Worm (Caenorhabditis elegans) whole organism, L1 larva: ENCODE data around the gene age-1.
"Not testable (repeated sequence)": the region's sequence is repeated elsewhere in the genome, so short reads cannot be mapped to it uniquely, and the experiment has no call there.

Experiments
- C16A3.4 ChIP-seq: fragments of 150-350 bp; optimal IDR thresholded peaks from 2 replicates; lab custom pipeline; 2014; ENCODE audit warnings: missing biosample characterization, missing genetic modification characterization
- alr-1 ChIP-seq: fragments of 200-800 bp; sonication (Bioruptor generic); optimal IDR thresholded peaks from 2 replicates; lab custom pipeline; 2018; ENCODE audit warnings: borderline replicate concordance, mild to moderate bottlenecking, missing genetic modification characterization, missing compliant biosample characterization
- aly-2 ChIP-seq: fragments of 150-350 bp; optimal IDR thresholded peaks from 2 replicates; lab custom pipeline; 2014; ENCODE audit warnings: missing biosample characterization, missing genetic modification characterization
- ama-1 ChIP-seq: fragments of 150-350 bp; optimal IDR thresholded peaks from 2 replicates; lab custom pipeline; 2014
- blmp-1 ChIP-seq: fragments of 150-350 bp; optimal IDR thresholded peaks from 2 replicates; lab custom pipeline; 2014; ENCODE audit warnings: missing biosample characterization, missing genetic modification characterization
- ceh-82 ChIP-seq, 3 experiments: fragments of 150-350 bp in 1 of 3; sonication (generic microtip) in 2 of 3; optimal IDR thresholded peaks; 2 replicates each; lab custom pipeline; 2014 to 2017; ENCODE audit warnings: missing biosample characterization in 3 of 3, missing genetic modification characterization in 3 of 3
- ceh-88 ChIP-seq: fragments of 200-800 bp; sonication (Bioruptor generic); IDR thresholded peaks from 2 replicates; pipeline ENCODE4 v1.3.6; 2022; ENCODE audit warnings: missing genetic modification characterization, missing compliant biosample characterization
- dsc-1 ChIP-seq: sonication (generic microtip); optimal IDR thresholded peaks from 2 replicates; lab custom pipeline; 2016; ENCODE audit warnings: mild to moderate bottlenecking, missing genetic modification characterization, missing compliant biosample characterization
- efl-1 ChIP-seq, 4 experiments: fragments of 150-350 bp; optimal IDR thresholded peaks in 3 of 4; peaks in 1 of 4; 1 replicate in 1 of 4; 2 replicates in 3 of 4; lab custom pipeline; 2014; ENCODE audit warnings: missing biosample characterization in 2 of 4, missing genetic modification characterization in 2 of 4, missing genetic modification reagents in 2 of 4
- egl-13 ChIP-seq: sonication (generic microtip); optimal IDR thresholded peaks from 2 replicates; lab custom pipeline; 2016; ENCODE audit warnings: missing genotype, missing genetic modification reagents, missing genetic modification characterization, missing compliant biosample characterization
- elt-2 ChIP-seq: sonication (generic microtip); optimal IDR thresholded peaks from 2 replicates; lab custom pipeline; 2016; ENCODE audit warnings: missing genetic modification characterization, mild to moderate bottlenecking, inconsistent platforms, missing compliant biosample characterization, missing genetic modification reagents
- elt-3 ChIP-seq, 6 experiments: fragments of 150-350 bp in 1 of 6; sonication (generic microtip); optimal IDR thresholded peaks; 2 replicates each; lab custom pipeline; 2017 to 2018; ENCODE audit warnings: missing biosample characterization in 6 of 6, missing genetic modification characterization in 6 of 6, inconsistent platforms in 1 of 6
- ets-5 ChIP-seq: fragments of 200-800 bp; sonication (Bioruptor generic); IDR thresholded peaks from 2 replicates; pipeline ENCODE4 v1.3.6; 2022; ENCODE audit warnings: missing genetic modification characterization, missing compliant biosample characterization
- fkh-4 ChIP-seq: sonication (generic microtip); optimal IDR thresholded peaks from 2 replicates; lab custom pipeline; 2016; ENCODE audit warnings: missing compliant biosample characterization, missing genetic modification characterization, borderline replicate concordance
- hlh-4 ChIP-seq: sonication (generic microtip); optimal IDR thresholded peaks from 2 replicates; lab custom pipeline; 2016; ENCODE audit warnings: mild to moderate bottlenecking, missing genetic modification characterization, missing compliant biosample characterization
- isw-1 ChIP-seq: fragments of 200-800 bp; sonication (Bioruptor generic); IDR thresholded peaks from 2 replicates; pipeline ENCODE4 v1.3.6; 2022; ENCODE audit warnings: missing genetic modification characterization, missing compliant biosample characterization
- lin-14 ChIP-seq: fragments of 200-800 bp; sonication (Bioruptor generic); optimal IDR thresholded peaks from 2 replicates; lab custom pipeline; 2018; ENCODE audit warnings: mild to moderate bottlenecking, missing genetic modification characterization, moderate library complexity, missing compliant biosample characterization
- lin-39 ChIP-seq: fragments of 150-350 bp; optimal IDR thresholded peaks from 2 replicates; lab custom pipeline; 2014; ENCODE audit warnings: missing biosample characterization, missing genetic modification reagents, missing genetic modification characterization
- lsy-2 ChIP-seq, 2 experiments: fragments of 150-350 bp; optimal IDR thresholded peaks; 2 replicates each; lab custom pipeline; 2014; ENCODE audit warnings: missing biosample characterization in 2 of 2, missing genetic modification characterization in 2 of 2
- mep-1 ChIP-seq: fragments of 150-350 bp; optimal IDR thresholded peaks from 2 replicates; lab custom pipeline; 2014; ENCODE audit warnings: missing biosample characterization, missing genetic modification characterization
- nhr-12 ChIP-seq: sonication (generic microtip); optimal IDR thresholded peaks from 2 replicates; lab custom pipeline; 2017; ENCODE audit warnings: missing biosample characterization, missing genetic modification characterization
- nhr-19 ChIP-seq: fragments of 200-800 bp; sonication (Bioruptor generic); conservative IDR thresholded peaks from 2 replicates; pipeline ENCODE4 v1.3.6; 2022; ENCODE audit warnings: missing genetic modification characterization, missing compliant biosample characterization
- nhr-20 ChIP-seq: sonication (generic microtip); optimal IDR thresholded peaks from 2 replicates; lab custom pipeline; 2016; ENCODE audit warnings: mild to moderate bottlenecking, missing genetic modification characterization, missing compliant biosample characterization
- nhr-28 ChIP-seq: fragments of 150-350 bp; optimal IDR thresholded peaks from 2 replicates; lab custom pipeline; 2014; ENCODE audit warnings: missing biosample characterization, missing genetic modification characterization
- nhr-84 ChIP-seq: sonication (generic microtip); optimal IDR thresholded peaks from 2 replicates; lab custom pipeline; 2017; ENCODE audit warnings: missing biosample characterization, missing genetic modification characterization
- nhr-85 ChIP-seq: sonication (generic microtip); peaks from one replicate; lab custom pipeline; 2016; ENCODE audit warnings: missing genetic modification characterization, inconsistent platforms, missing compliant biosample characterization
- nhr-90 ChIP-seq: sonication (generic microtip); optimal IDR thresholded peaks from 2 replicates; lab custom pipeline; 2016; ENCODE audit warnings: mild to moderate bottlenecking, missing genetic modification characterization, missing compliant biosample characterization; ENCODE audit not compliant: poor library complexity
- pag-3 ChIP-seq: sonication (generic microtip); optimal IDR thresholded peaks from 2 replicates; lab custom pipeline; 2017; ENCODE audit warnings: missing genetic modification characterization, mild to moderate bottlenecking, missing compliant biosample characterization, antibody characterized with exemption, borderline replicate concordance; ENCODE audit not compliant: insufficient read depth
- pqm-1 ChIP-seq: sonication (generic microtip); optimal IDR thresholded peaks from 3 replicates; lab custom pipeline; 2017; ENCODE audit warnings: missing biosample characterization, missing genetic modification characterization
- rnt-1 ChIP-seq: sonication (generic microtip); optimal IDR thresholded peaks from 2 replicates; lab custom pipeline; 2016; ENCODE audit warnings: mild to moderate bottlenecking, missing genetic modification characterization, moderate library complexity, missing compliant biosample characterization
- skn-1 ChIP-seq: fragments of 150-350 bp; optimal IDR thresholded peaks from 2 replicates; lab custom pipeline; 2014; ENCODE audit warnings: missing biosample characterization, missing genetic modification characterization
- snpc-4 ChIP-seq: fragments of 150-350 bp; optimal IDR thresholded peaks from 2 replicates; lab custom pipeline; 2014; ENCODE audit warnings: missing biosample characterization, missing genetic modification characterization
- sox-4 ChIP-seq: sonication (generic microtip); optimal IDR thresholded peaks from 2 replicates; lab custom pipeline; 2016; ENCODE audit warnings: missing genetic modification characterization, missing compliant biosample characterization
- swsn-7 ChIP-seq: sonication (generic microtip); optimal IDR thresholded peaks from 2 replicates; lab custom pipeline; 2016; ENCODE audit warnings: missing genetic modification characterization, missing compliant biosample characterization
- tbx-2 ChIP-seq: sonication (generic microtip); optimal IDR thresholded peaks from 2 replicates; lab custom pipeline; 2016; ENCODE audit warnings: missing genetic modification characterization, missing compliant biosample characterization
- tlp-1 ChIP-seq: fragments of 150-350 bp; optimal IDR thresholded peaks from 2 replicates; lab custom pipeline; 2014; ENCODE audit warnings: missing biosample characterization, missing genetic modification characterization
- unc-130 ChIP-seq: fragments of 150-350 bp; optimal IDR thresholded peaks from 2 replicates; lab custom pipeline; 2017; ENCODE audit warnings: missing biosample characterization, missing genetic modification characterization, inconsistent platforms
- unc-30 ChIP-seq: sonication (generic microtip); optimal IDR thresholded peaks from 2 replicates; lab custom pipeline; 2017; ENCODE audit warnings: missing biosample characterization, missing genetic modification characterization
- unc-86 ChIP-seq: sonication (generic microtip); optimal IDR thresholded peaks from 2 replicates; lab custom pipeline; 2016; ENCODE audit warnings: missing genetic modification characterization, missing compliant biosample characterization
- unc-98 ChIP-seq: fragments of 200-800 bp; sonication (Bioruptor generic); IDR thresholded peaks from 2 replicates; pipeline ENCODE4 v1.3.6; 2022; ENCODE audit warnings: missing genetic modification characterization, missing compliant biosample characterization
- xbp-1 ChIP-seq: sonication (generic microtip); optimal IDR thresholded peaks from 2 replicates; lab custom pipeline; 2016; ENCODE audit warnings: missing genetic modification characterization, missing compliant biosample characterization
- zip-4 ChIP-seq: fragments of 200-800 bp; sonication (Bioruptor generic); optimal IDR thresholded peaks from 2 replicates; lab custom pipeline; 2018; ENCODE audit warnings: mild to moderate bottlenecking, missing genetic modification characterization, moderate library complexity, missing compliant biosample characterization
- ztf-11 ChIP-seq, 2 experiments: sonication (generic microtip); optimal IDR thresholded peaks; 2 replicates each; lab custom pipeline; 2016 to 2017; ENCODE audit warnings: missing genetic modification characterization in 2 of 2, missing biosample characterization in 1 of 2, missing compliant biosample characterization in 1 of 2
- ztf-4 ChIP-seq: fragments of 150-350 bp; optimal IDR thresholded peaks from 2 replicates; lab custom pipeline; 2014; ENCODE audit warnings: missing biosample characterization, missing genetic modification characterization

The age-1 gene

ce11 chrII:11564127-11564526 lies 37.3 kb upstream of the age-1 start, which contains the start of gene F54D5.15:
Gene F54D5.15 (minus strand): TSS chrII:11564227.
- TF ChIP-seq lin-14 (GFP tag; lab: Kevin White, UChicago) (no peak), unc-30 (no peak), snpc-4 (no peak), nhr-20 (tag; lab: Kevin White, UChicago) (no peak), pqm-1 (no peak), unc-98 (GFP tag; lab: Robert Waterston, UW) (no peak), nhr-85 (tag; lab: Kevin White, UChicago) (no peak), ets-5 (no peak), tlp-1 (no peak), sox-4 (tag; lab: Kevin White, UChicago) (no peak)
- TF ChIP-seq, all 84 proteins: peak for 0

- TF ChIP-seq ztf-4 (tag; lab: Kevin White, UChicago) (no peak), ceh-82 (tag; optimal IDR thresholded peaks at IDR 0.05; lab: Kevin White, UChicago) (no peak), efl-1 (optimal IDR thresholded peaks at IDR 0.05; lab: Kevin White, UChicago) (no peak), efl-1 (GFP tag; optimal IDR thresholded peaks at IDR 0.05 in 1 of 2; lab: Kevin White, UChicago) (no peak), nhr-12 (tag; lab: Kevin White, UChicago) (no peak)
These were observed 29.5 kb upstream of the age-1 start, which contains the start of gene F54D5.17 for ce11 chrII:11556338-11556737. Gene F54D5.17 (plus strand): TSS chrII:11556638.

DNA sequence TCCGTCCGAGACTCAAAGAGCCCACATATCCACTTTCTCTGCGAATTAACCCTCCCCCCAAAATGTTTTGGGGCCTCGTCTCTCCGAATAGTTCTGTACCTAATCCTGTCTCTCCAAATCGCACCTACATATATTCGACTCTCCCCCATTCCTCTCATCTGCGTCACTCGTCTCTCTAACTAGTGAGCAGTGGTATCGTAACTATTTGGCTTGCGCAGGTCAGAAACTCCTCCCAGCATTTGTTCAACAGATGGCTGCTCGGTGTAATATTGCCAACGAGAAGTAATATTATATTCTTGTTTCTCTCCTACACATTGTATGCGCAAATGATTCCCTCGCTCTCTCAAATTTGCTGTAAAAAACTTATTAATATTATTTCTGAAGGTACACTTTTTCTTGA lies 28.8 kb upstream of the age-1 start, which contains the start of gene F54D5.24:
Gene F54D5.24 (plus strand): TSS at position 316 of the 400 bp plus-strand sequence.
- TF ChIP-seq nhr-12 (tag; lab: Kevin White, UChicago), result no peak
- TF ChIP-seq elt-3 (tag; optimal IDR thresholded peaks at IDR 0.05; lab: Kevin White, UChicago), result no peak
- no peak for TF ChIP-seq elt-2 (tag; lab: Kevin White, UChicago)

DNA sequence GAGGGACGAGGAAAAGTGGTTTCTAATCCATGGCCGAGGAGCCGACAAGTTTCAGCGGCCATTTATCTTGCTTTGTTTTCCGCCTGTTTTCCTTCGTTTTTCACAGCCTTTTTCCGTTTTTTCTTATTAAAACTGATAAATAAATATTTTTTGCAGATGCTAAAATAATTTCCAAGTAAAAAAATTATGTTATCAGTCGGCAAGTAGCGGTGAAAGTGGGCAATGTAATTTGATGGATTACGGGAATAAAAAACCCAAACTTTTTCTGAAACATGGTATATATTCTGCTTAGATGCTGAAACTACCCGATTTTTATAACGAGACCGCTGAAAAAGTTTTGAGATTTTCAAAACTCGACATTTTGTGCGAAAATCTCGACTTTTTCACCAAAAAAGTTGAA lies 25.1 kb upstream of the age-1 start, which contains the start of gene dhgd-1:
Gene dhgd-1 (minus strand): TSS at position 101 of the 400 bp plus-strand sequence.
- not testable (repeated sequence) for TF ChIP-seq aly-2; alr-1 (tag; lab: Kevin White, UChicago); swsn-7 (tag; lab: Kevin White, UChicago)

ce11 chrII:11547254-11547687 lies 20.4 kb upstream of the age-1 start, which contains the start of gene F54D5.7:
Gene F54D5.7 (plus strand): TSS chrII:11547517.
- peak in 2 of 6 experiments; percentile 23 to 75 for TF ChIP-seq elt-3 (tag; optimal IDR thresholded peaks at IDR 0.05; lab: Kevin White, UChicago)
- TF ChIP-seq dsc-1 (tag; lab: Kevin White, UChicago), result peak; percentile 37
- no peak for TF ChIP-seq nhr-84 (tag; lab: Kevin White, UChicago)
- TF ChIP-seq ztf-11 (tag; optimal IDR thresholded peaks at IDR 0.05; lab: Kevin White, UChicago), result peak in 1 of 2 experiments; percentile 37
- TF ChIP-seq isw-1, result no peak
- peak; percentile 65 for TF ChIP-seq nhr-19 (GFP tag; lab: Robert Waterston, UW)
- TF ChIP-seq nhr-90, result peak; percentile 70
- no peak for TF ChIP-seq fkh-4
- peak; percentile 52 for TF ChIP-seq elt-2 (tag; lab: Kevin White, UChicago)
- no peak for TF ChIP-seq nhr-28
- TF ChIP-seq lsy-2 (tag; optimal IDR thresholded peaks at IDR 0.05; lab: Kevin White, UChicago), result peak; percentile 17 to 69
- TF ChIP-seq hlh-4 (tag; lab: Kevin White, UChicago), result no peak
- TF ChIP-seq rnt-1 (tag; lab: Kevin White, UChicago), result peak; percentile 34
- TF ChIP-seq unc-130, result peak; percentile 11
- peak; percentile 23 for TF ChIP-seq C16A3.4
- no peak for TF ChIP-seq egl-13 (tag; lab: Kevin White, UChicago)
- TF ChIP-seq zip-4 (GFP tag; lab: Kevin White, UChicago), result peak; percentile 13
- TF ChIP-seq unc-30, result no peak
- TF ChIP-seq skn-1 (tag; lab: Kevin White, UChicago), result peak; percentile 90
- peak; percentile 11 for TF ChIP-seq tbx-2 (tag; lab: Kevin White, UChicago)
- peak; percentile 67 for TF ChIP-seq swsn-7 (tag; lab: Kevin White, UChicago)
- TF ChIP-seq pag-3 (tag; lab: Kevin White, UChicago), result peak; percentile 32
- no peak for TF ChIP-seq lin-39 (tag; lab: Kevin White, UChicago)
- TF ChIP-seq efl-1 (optimal IDR thresholded peaks at IDR 0.05; lab: Kevin White, UChicago), result peak; percentile 8 to 14
- peak in 1 of 2 experiments; percentile 89 for TF ChIP-seq efl-1 (GFP tag; optimal IDR thresholded peaks at IDR 0.05 in 1 of 2; lab: Kevin White, UChicago)
- peak; percentile 99 for TF ChIP-seq ama-1
- no peak for TF ChIP-seq unc-86
- TF ChIP-seq blmp-1 (tag; lab: Kevin White, UChicago), result peak; percentile 82
- TF ChIP-seq ceh-88 (GFP tag; lab: Robert Waterston, UW), result no peak
- TF ChIP-seq mep-1 (tag; lab: Kevin White, UChicago), result peak; percentile 92
- TF ChIP-seq xbp-1 (tag; lab: Kevin White, UChicago), result peak; percentile 49
- TF ChIP-seq nhr-85 (tag; lab: Kevin White, UChicago), result peak; percentile 91
